Worm (Caenorhabditis elegans) whole organism, L3 larva: ENCODE results near the gene chst-1.
A peak's percentile ranks its signal among the peaks of the same experiment; 100 is the strongest.

Source experiments
- R02D3.7 ChIP-seq: fragments of 150-350 bp; optimal IDR thresholded peaks from 2 replicates; lab custom pipeline; 2014; ENCODE audit warnings: missing biosample characterization, missing genetic modification characterization
- ZK546.5 ChIP-seq: sonication (generic microtip); optimal IDR thresholded peaks from 2 replicates; lab custom pipeline; 2017; ENCODE audit warnings: missing biosample characterization, missing genetic modification characterization
- aly-2 ChIP-seq: fragments of 150-350 bp; optimal IDR thresholded peaks from 2 replicates; lab custom pipeline; 2014; ENCODE audit warnings: missing biosample characterization, missing genetic modification characterization
- ama-1 ChIP-seq: fragments of 150-350 bp; optimal IDR thresholded peaks from 2 replicates; lab custom pipeline; 2018
- ceh-16 ChIP-seq: sonication (generic microtip); optimal IDR thresholded peaks from 2 replicates; lab custom pipeline; 2017; ENCODE audit warnings: missing biosample characterization, missing genetic modification characterization
- ceh-28 ChIP-seq: fragments of 150-350 bp; optimal IDR thresholded peaks from 2 replicates; lab custom pipeline; 2014; ENCODE audit warnings: missing biosample characterization, missing genetic modification reagents, missing genetic modification characterization
- ceh-82 ChIP-seq: fragments of 150-350 bp; optimal IDR thresholded peaks from 2 replicates; lab custom pipeline; 2014; ENCODE audit warnings: missing biosample characterization, missing genetic modification characterization
- ceh-9 ChIP-seq: sonication (generic microtip); optimal IDR thresholded peaks from 2 replicates; lab custom pipeline; 2018; ENCODE audit warnings: missing biosample characterization, missing genetic modification characterization
- daf-12 ChIP-seq: fragments of 150-350 bp; optimal IDR thresholded peaks from 2 replicates; lab custom pipeline; 2014; ENCODE audit warnings: missing biosample characterization, missing genetic modification reagents, missing genetic modification characterization
- egl-5 ChIP-seq: fragments of 150-350 bp; optimal IDR thresholded peaks from 2 replicates; lab custom pipeline; 2017; ENCODE audit warnings: missing biosample characterization, missing genetic modification reagents, missing genetic modification characterization, inconsistent platforms
- elt-1 ChIP-seq: fragments of 150-350 bp; optimal IDR thresholded peaks from 2 replicates; lab custom pipeline; 2014; ENCODE audit warnings: missing biosample characterization, missing genetic modification characterization
- elt-2 ChIP-seq: sonication (generic microtip); optimal IDR thresholded peaks from 2 replicates; lab custom pipeline; 2016; ENCODE audit warnings: missing genetic modification reagents, mild to moderate bottlenecking, missing genetic modification characterization, missing compliant biosample characterization
- elt-3 ChIP-seq, 3 experiments: fragments of 150-350 bp in 1 of 3; sonication (generic microtip) in 2 of 3; optimal IDR thresholded peaks; 2 replicates in 2 of 3; 4 replicates in 1 of 3; lab custom pipeline; 2014 to 2017; ENCODE audit warnings: missing biosample characterization in 3 of 3, missing genetic modification characterization in 3 of 3
- fkh-10 ChIP-seq: sonication (generic microtip); optimal IDR thresholded peaks from 2 replicates; lab custom pipeline; 2017; ENCODE audit warnings: missing biosample characterization, missing genetic modification reagents, missing genetic modification characterization
- fos-1 ChIP-seq: fragments of 150-350 bp; optimal IDR thresholded peaks from 2 replicates; lab custom pipeline; 2014; ENCODE audit warnings: missing biosample characterization, missing genetic modification characterization
- hmg-11 ChIP-seq: sonication (generic microtip); optimal IDR thresholded peaks from 2 replicates; lab custom pipeline; 2016; ENCODE audit warnings: missing genetic modification characterization, missing compliant biosample characterization
- jun-1 ChIP-seq: fragments of 150-350 bp; optimal IDR thresholded peaks from 2 replicates; lab custom pipeline; 2014; ENCODE audit warnings: missing biosample characterization, missing genetic modification reagents, missing genetic modification characterization
- lin-15B ChIP-seq: fragments of 150-350 bp; optimal IDR thresholded peaks from 2 replicates; lab custom pipeline; 2014; ENCODE audit warnings: missing biosample characterization, missing genetic modification characterization
- lin-39 ChIP-seq: fragments of 150-350 bp; optimal IDR thresholded peaks from 2 replicates; lab custom pipeline; 2018; ENCODE audit warnings: missing biosample characterization, missing genetic modification reagents, missing genetic modification characterization
- lsy-12 ChIP-seq: sonication (generic microtip); optimal IDR thresholded peaks from 2 replicates; lab custom pipeline; 2016; ENCODE audit warnings: mild to moderate bottlenecking, missing genetic modification characterization, missing compliant biosample characterization
- mml-1 ChIP-seq: fragments of 150-350 bp; sonication (generic microtip); optimal IDR thresholded peaks from 3 replicates; lab custom pipeline; 2014; ENCODE audit warnings: missing biosample characterization, missing genetic modification characterization
- nfya-1 ChIP-seq: sonication (generic microtip); optimal IDR thresholded peaks from 2 replicates; lab custom pipeline; 2017; ENCODE audit warnings: missing genetic modification characterization, mild to moderate bottlenecking, missing compliant biosample characterization, antibody characterized with exemption, moderate library complexity; ENCODE audit not compliant: insufficient read depth
- nhr-11 ChIP-seq: fragments of 150-350 bp; optimal IDR thresholded peaks from 2 replicates; lab custom pipeline; 2014; ENCODE audit warnings: missing biosample characterization, missing genetic modification characterization
- nhr-12 ChIP-seq: fragments of 150-350 bp; optimal IDR thresholded peaks from 2 replicates; lab custom pipeline; 2014; ENCODE audit warnings: missing biosample characterization, missing genetic modification characterization
- nhr-23 ChIP-seq: fragments of 150-350 bp; optimal IDR thresholded peaks from 2 replicates; lab custom pipeline; 2014; ENCODE audit warnings: missing biosample characterization, missing genetic modification reagents, missing genetic modification characterization
- nhr-237 ChIP-seq: fragments of 150-350 bp; optimal IDR thresholded peaks from 2 replicates; lab custom pipeline; 2014; ENCODE audit warnings: missing biosample characterization, missing genetic modification characterization
- nhr-25 ChIP-seq: sonication (generic microtip); optimal IDR thresholded peaks from 2 replicates; lab custom pipeline; 2017; ENCODE audit warnings: missing biosample characterization, missing genetic modification characterization
- nhr-28 ChIP-seq: fragments of 150-350 bp; optimal IDR thresholded peaks from 2 replicates; lab custom pipeline; 2014; ENCODE audit warnings: missing biosample characterization, missing genetic modification characterization
- nhr-43 ChIP-seq: sonication (generic microtip); optimal IDR thresholded peaks from 2 replicates; lab custom pipeline; 2016; ENCODE audit warnings: mild to moderate bottlenecking, missing genetic modification characterization, missing compliant biosample characterization; ENCODE audit not compliant: poor library complexity, severe bottlenecking
- nhr-77 ChIP-seq: fragments of 150-350 bp; optimal IDR thresholded peaks from 2 replicates; lab custom pipeline; 2014; ENCODE audit warnings: missing biosample characterization, missing genetic modification characterization
- pha-4 ChIP-seq: fragments of 150-350 bp; optimal IDR thresholded peaks from 2 replicates; lab custom pipeline; 2014; ENCODE audit warnings: missing biosample characterization, missing genetic modification reagents, missing genetic modification characterization
- pqm-1 ChIP-seq: fragments of 150-350 bp; optimal IDR thresholded peaks from 2 replicates; lab custom pipeline; 2017; ENCODE audit warnings: missing biosample characterization, missing genetic modification characterization, inconsistent platforms
- skn-1 ChIP-seq: fragments of 150-350 bp; optimal IDR thresholded peaks from 2 replicates; lab custom pipeline; 2014; ENCODE audit warnings: missing biosample characterization, missing genetic modification characterization
- snpc-4 ChIP-seq: fragments of 150-350 bp; optimal IDR thresholded peaks from 2 replicates; lab custom pipeline; 2014; ENCODE audit warnings: missing biosample characterization, missing genetic modification characterization
- tbx-2 ChIP-seq: sonication (generic microtip); optimal IDR thresholded peaks from 2 replicates; lab custom pipeline; 2016; ENCODE audit warnings: mild to moderate bottlenecking, missing genetic modification characterization, missing compliant biosample characterization
- unc-39 ChIP-seq: sonication (generic microtip); optimal IDR thresholded peaks from 4 replicates; lab custom pipeline; 2017; ENCODE audit warnings: missing biosample characterization, missing genetic modification characterization
- unc-62 ChIP-seq: fragments of 150-350 bp; sonication (generic microtip); optimal IDR thresholded peaks from 4 replicates; lab custom pipeline; 2014; ENCODE audit warnings: missing biosample characterization, missing genetic modification reagents, missing genetic modification characterization
- ztf-11 ChIP-seq: fragments of 150-350 bp; optimal IDR thresholded peaks from 2 replicates; lab custom pipeline; 2014; ENCODE audit warnings: missing biosample characterization, missing genetic modification characterization
- ztf-4 ChIP-seq: fragments of 150-350 bp; optimal IDR thresholded peaks from 2 replicates; lab custom pipeline; 2014; ENCODE audit warnings: missing biosample characterization, missing genetic modification characterization

The chst-1 gene

DNA sequence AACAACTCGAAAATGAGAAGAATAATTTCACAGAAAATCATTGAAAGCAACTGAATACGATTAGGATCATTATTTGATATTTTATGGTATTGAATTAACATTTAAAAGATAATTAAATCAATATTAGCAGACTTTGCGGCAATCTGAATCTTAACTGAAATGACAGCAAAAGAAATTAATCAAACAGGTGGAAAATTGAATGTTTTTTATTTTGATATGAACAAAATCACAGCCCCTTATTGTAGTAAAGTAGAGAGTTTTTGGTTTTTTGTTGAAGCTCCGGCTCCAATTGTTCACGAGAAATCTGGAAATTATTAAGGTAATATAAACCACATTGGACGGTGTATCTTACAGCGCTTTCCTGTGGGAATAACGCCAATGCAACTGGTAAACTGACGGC is 4.7 kb downstream of the chst-1 start, which contains the start of gene sre-2:
Gene sre-2, minus strand, starts transcription at position 101 of the 400 bp plus-strand sequence.
- no peak for TF ChIP-seq ceh-82 (tag; lab: Kevin White, UChicago)
- no peak for TF ChIP-seq ZK546.5
- TF ChIP-seq jun-1 (tag; lab: Kevin White, UChicago) = no peak
- TF ChIP-seq lin-15B (tag; lab: Kevin White, UChicago) = no peak

DNA sequence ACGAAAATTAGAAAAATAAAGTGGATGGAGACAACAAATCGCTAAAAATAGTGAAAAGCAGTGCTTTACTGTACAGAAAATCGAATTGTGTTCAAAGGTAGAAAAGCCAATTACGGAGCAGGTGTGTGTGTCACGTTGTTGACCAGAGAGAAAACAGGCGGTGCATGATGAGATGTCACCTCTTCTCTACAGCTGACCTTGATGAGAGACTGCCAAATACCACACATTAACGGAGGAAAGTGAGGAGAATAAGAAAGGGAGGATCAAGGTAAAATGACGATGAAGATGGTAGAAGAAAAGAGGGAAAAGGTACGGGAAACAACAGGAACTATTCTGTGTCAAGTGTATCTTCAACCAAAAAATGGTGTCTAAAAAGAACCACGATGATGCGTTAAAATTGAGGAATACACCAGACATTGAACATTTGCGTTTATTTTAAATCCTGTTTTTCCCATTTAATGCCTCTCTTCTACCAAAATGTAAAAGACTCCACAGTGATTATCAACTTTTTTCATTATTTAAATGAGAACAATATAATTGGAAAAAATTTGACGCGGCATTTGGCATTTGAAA is 7.5 kb downstream of the chst-1 start:
- TF ChIP-seq nhr-28 (tag; lab: Kevin White, UChicago) = no peak
- TF ChIP-seq nhr-23 = peak; percentile 23
- TF ChIP-seq unc-39 = no peak
- no peak for TF ChIP-seq ztf-4 (tag; lab: Kevin White, UChicago)
- TF ChIP-seq nhr-25 (tag; lab: Kevin White, UChicago) = peak; percentile 66

DNA sequence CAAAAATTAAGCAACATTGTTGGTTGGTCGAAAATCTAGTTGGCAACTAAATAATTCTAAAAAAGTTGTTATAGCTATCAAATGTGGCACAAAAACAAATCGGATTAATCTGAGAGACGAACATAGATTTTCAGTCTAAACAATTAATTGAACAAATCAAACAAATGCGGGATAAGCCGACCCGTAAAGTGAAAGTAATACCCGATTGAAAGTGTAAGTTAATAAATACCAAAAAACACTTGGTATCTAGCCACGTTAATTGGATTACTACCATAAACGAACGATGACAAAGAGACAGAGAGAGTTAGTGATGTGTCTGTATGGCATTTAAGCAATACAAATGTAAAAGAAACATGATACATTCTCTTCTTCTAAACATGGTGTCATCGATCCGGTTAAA is 12.9 kb downstream of the chst-1 start:
- TF ChIP-seq R02D3.7 (tag; lab: Kevin White, UChicago) (no peak), hmg-11 (tag; lab: Kevin White, UChicago) (no peak), daf-12 (tag; lab: Kevin White, UChicago) (no peak), ztf-11 (tag; lab: Kevin White, UChicago) (no peak), elt-2 (tag; lab: Kevin White, UChicago) (no peak), nhr-25 (tag; lab: Kevin White, UChicago) (peak; percentile 41)

DNA sequence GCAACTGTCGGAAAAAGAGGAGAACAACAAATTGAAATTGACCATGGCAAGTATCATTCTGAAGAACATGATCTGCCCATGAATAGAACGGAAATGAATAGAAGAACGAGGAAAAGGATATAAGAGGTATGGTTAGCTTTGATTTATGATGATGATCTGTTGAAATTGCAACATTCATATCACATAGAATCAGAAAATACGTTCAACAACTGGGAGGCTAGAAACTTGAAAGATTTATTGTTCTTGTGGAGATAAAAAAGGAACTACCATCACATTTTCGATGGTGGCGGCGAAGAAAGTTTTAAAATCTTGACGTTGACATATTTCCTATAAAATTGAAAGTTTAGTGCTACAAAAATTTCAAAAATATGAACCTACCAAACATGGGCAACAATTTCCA is 13.5 kb downstream of the chst-1 start:
- no peak for TF ChIP-seq unc-62 (GFP tag; lab: Kevin White, UChicago)
- TF ChIP-seq unc-39 = no peak
- no peak for TF ChIP-seq nhr-237 (tag; lab: Kevin White, UChicago)
- no peak for TF ChIP-seq fos-1 (tag; lab: Kevin White, UChicago)
- no peak for TF ChIP-seq nhr-12 (tag; lab: Kevin White, UChicago)
- TF ChIP-seq ceh-16 (tag; lab: Kevin White, UChicago) = no peak
- no peak for TF ChIP-seq hmg-11 (tag; lab: Kevin White, UChicago)
- TF ChIP-seq pha-4 (tag; lab: Kevin White, UChicago) = no peak
- no peak for TF ChIP-seq nhr-43 (tag; lab: Kevin White, UChicago)
- TF ChIP-seq nhr-28 (tag; lab: Kevin White, UChicago) = no peak
- TF ChIP-seq daf-12 (tag; lab: Kevin White, UChicago) = no peak
- no peak for TF ChIP-seq lin-15B (tag; lab: Kevin White, UChicago)
- no peak for TF ChIP-seq elt-3 (tag; optimal IDR thresholded peaks at IDR 0.05; lab: Kevin White, UChicago)
- no peak for TF ChIP-seq ZK546.5
- TF ChIP-seq egl-5 (tag; lab: Kevin White, UChicago) = no peak
- TF ChIP-seq lsy-12 = no peak

DNA sequence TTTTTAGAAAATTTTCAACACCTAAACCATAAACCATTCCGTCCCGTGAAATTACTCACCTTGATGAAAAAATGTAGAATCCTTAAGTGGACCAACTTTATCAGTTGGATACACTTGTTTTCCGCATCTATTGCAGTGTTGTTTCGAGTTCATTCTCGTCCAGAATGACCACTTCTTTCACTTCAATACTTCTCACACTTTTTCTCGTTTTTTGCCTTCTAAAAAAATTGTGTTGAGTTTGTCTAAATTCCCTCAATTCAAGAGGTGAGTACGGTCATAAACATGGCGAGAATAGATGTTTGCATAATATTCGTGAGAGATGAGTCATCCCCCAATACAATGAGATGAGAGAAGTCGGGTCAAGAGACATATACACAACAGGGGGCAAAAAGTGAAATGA is 14.2 kb downstream of the chst-1 start, which contains the start of gene ltd-1:
Gene ltd-1, minus strand, starts transcription at position 218 of the 400 bp plus-strand sequence.
- TF ChIP-seq fos-1 (tag; lab: Kevin White, UChicago) (no peak), ama-1 (lab: Kevin White, UChicago) (no peak), unc-62 (GFP tag; lab: Kevin White, UChicago) (no peak), nhr-25 (tag; lab: Kevin White, UChicago) (no peak), ceh-16 (tag; lab: Kevin White, UChicago) (no peak), ZK546.5 (no peak), aly-2 (tag; lab: Kevin White, UChicago) (no peak), elt-3 (tag; optimal IDR thresholded peaks at IDR 0.05; lab: Kevin White, UChicago) (no peak), R02D3.7 (tag; lab: Kevin White, UChicago) (no peak), hmg-11 (tag; lab: Kevin White, UChicago) (no peak), nhr-28 (tag; lab: Kevin White, UChicago) (no peak), elt-2 (tag; lab: Kevin White, UChicago) (no peak), daf-12 (tag; lab: Kevin White, UChicago) (no peak)

DNA sequence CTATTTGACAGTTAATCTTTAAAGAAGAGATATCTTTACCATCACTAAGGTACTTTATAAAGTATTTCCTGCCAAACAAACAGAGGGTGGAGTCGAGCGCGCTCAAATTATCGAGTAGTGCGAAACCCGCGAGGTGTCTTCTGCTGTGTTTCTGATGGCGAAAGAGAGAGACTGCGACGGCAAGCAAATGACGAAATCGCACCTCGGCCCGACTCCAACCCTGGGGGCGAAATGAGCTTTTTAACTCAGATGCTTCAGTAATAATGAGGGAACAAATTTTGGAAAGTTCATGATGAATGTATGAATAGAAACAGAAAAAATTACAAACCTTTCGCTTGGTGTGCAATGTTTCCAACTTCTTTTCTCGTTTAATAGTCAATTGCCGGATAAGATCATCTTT is 15.2 kb downstream of the chst-1 start:
- TF ChIP-seq unc-39 (no peak), pha-4 (tag; lab: Kevin White, UChicago) (no peak), ceh-16 (tag; lab: Kevin White, UChicago) (no peak), nhr-12 (tag; lab: Kevin White, UChicago) (no peak), nhr-28 (tag; lab: Kevin White, UChicago) (no peak), nhr-77 (no peak), nfya-1 (peak; percentile 69), ztf-4 (tag; lab: Kevin White, UChicago) (no peak), skn-1 (tag; lab: Kevin White, UChicago) (peak; percentile 0), snpc-4 (tag; lab: Kevin White, UChicago) (peak; percentile 98), fkh-10 (GFP tag; lab: Kevin White, UChicago) (no peak), nhr-11 (tag; lab: Kevin White, UChicago) (no peak), elt-1 (tag; lab: Kevin White, UChicago) (no peak), R02D3.7 (tag; lab: Kevin White, UChicago) (peak; percentile 4), ZK546.5 (no peak), elt-3 (tag; optimal IDR thresholded peaks at IDR 0.05; lab: Kevin White, UChicago) (peak in 1 of 3 experiments; percentile 43), lin-39 (tag; lab: Kevin White, UChicago) (peak; percentile 76), pqm-1 (tag; lab: Kevin White, UChicago) (peak; percentile 65), tbx-2 (no peak), ceh-28 (tag; lab: Kevin White, UChicago) (no peak), lin-15B (tag; lab: Kevin White, UChicago) (peak; percentile 54), mml-1 (no peak), ceh-9 (tag; lab: Kevin White, UChicago) (no peak), lsy-12 (peak; percentile 31)
